Fruit fly (Drosophila melanogaster) whole organism, wandering third instar larva: ENCODE data around the gene bdwf.

Experiments
- Abd-B ChIP-seq: fragments of >200 bp; optimal IDR thresholded peaks from 2 replicates; lab custom pipeline; 2017; ENCODE audit warnings: missing biosample characterization, missing genetic modification characterization
- CG32264 ChIP-seq: fragments of 200-800 bp; sonication (Bioruptor generic); optimal IDR thresholded peaks from 2 replicates; lab custom pipeline; 2016; ENCODE audit warnings: missing biosample characterization, missing genetic modification characterization
- CG9705 ChIP-seq: fragments of 200-800 bp; sonication (Bioruptor generic); optimal IDR thresholded peaks from 2 replicates; lab custom pipeline; 2018; ENCODE audit warnings: missing biosample characterization, mild to moderate bottlenecking, missing genetic modification characterization
- CrebA ChIP-seq: fragments of 200-800 bp; sonication (Bioruptor generic); optimal IDR thresholded peaks from 2 replicates; lab custom pipeline; 2016; ENCODE audit warnings: missing biosample characterization, mild to moderate bottlenecking, missing genetic modification characterization, borderline replicate concordance
- Dfd ChIP-seq: fragments of >200 bp; optimal IDR thresholded peaks from 2 replicates; lab custom pipeline; 2017; ENCODE audit warnings: missing biosample characterization, missing genetic modification characterization
- Dif ChIP-seq: fragments of 200-275, 200-300 bp; sonication (Bioruptor generic); optimal IDR thresholded peaks from 2 replicates; lab custom pipeline; 2018; ENCODE audit warnings: missing biosample characterization, missing genetic modification characterization; ENCODE audit not compliant: partially characterized antibody
- GATAd ChIP-seq: sonication (Bioruptor generic); optimal IDR thresholded peaks from 2 replicates; lab custom pipeline; 2016; ENCODE audit warnings: missing biosample characterization, missing genetic modification characterization
- HLH106 ChIP-seq: fragments of 200-800 bp; optimal IDR thresholded peaks from 3 replicates; lab custom pipeline; 2019; ENCODE audit warnings: missing biosample characterization, mild to moderate bottlenecking, missing genetic modification characterization, moderate library complexity
- Hnf4 ChIP-seq: fragments of 200-800 bp; sonication (Bioruptor generic); optimal IDR thresholded peaks from 2 replicates; lab custom pipeline; 2016; ENCODE audit warnings: missing biosample characterization, mild to moderate bottlenecking, missing genetic modification characterization
- Hr78 ChIP-seq: fragments of >200 bp; optimal IDR thresholded peaks from 2 replicates; lab custom pipeline; 2017; ENCODE audit warnings: missing biosample characterization, missing genetic modification characterization
- Hr83 ChIP-seq: fragments of 200-300 bp; sonication (Bioruptor generic); optimal IDR thresholded peaks from 2 replicates; lab custom pipeline; 2016; ENCODE audit warnings: missing biosample characterization, mild to moderate bottlenecking, missing genetic modification characterization, moderate library complexity; ENCODE audit not compliant: poor library complexity, severe bottlenecking
- Jra ChIP-seq: sonication (Bioruptor generic); optimal IDR thresholded peaks from 2 replicates; lab custom pipeline; 2016; ENCODE audit warnings: missing biosample characterization, missing genetic modification characterization
- Mio ChIP-seq: sonication (Bioruptor generic); optimal IDR thresholded peaks from 2 replicates; lab custom pipeline; 2016; ENCODE audit warnings: missing biosample characterization, missing genetic modification characterization
- Myc ChIP-seq: fragments of >200 bp; optimal IDR thresholded peaks from 2 replicates; lab custom pipeline; 2017
- N ChIP-seq: fragments of >200 bp; optimal IDR thresholded peaks from 2 replicates; lab custom pipeline; 2018; ENCODE audit warnings: missing biosample characterization, missing external identifiers, missing genetic modification characterization
- OdsH ChIP-seq: fragments of 200-800 bp; sonication (Bioruptor generic); optimal IDR thresholded peaks from 2 replicates; lab custom pipeline; 2016; ENCODE audit warnings: missing biosample characterization, mild to moderate bottlenecking, missing genetic modification characterization
- Rel ChIP-seq, 2 experiments: fragments of 200-800 bp; sonication (Bioruptor generic) in 1 of 2; optimal IDR thresholded peaks; 2 replicates in 1 of 2; 3 replicates in 1 of 2; lab custom pipeline; 2016 to 2019; ENCODE audit warnings: mild to moderate bottlenecking in 2 of 2, missing biosample characterization in 2 of 2, missing genetic modification characterization in 2 of 2, moderate library complexity in 1 of 2
- Sp1 ChIP-seq: fragments of 200-800 bp; sonication (Bioruptor generic); optimal IDR thresholded peaks from 3 replicates; lab custom pipeline; 2019; ENCODE audit warnings: missing biosample characterization, mild to moderate bottlenecking, missing genetic modification characterization, moderate library complexity
- Vsx2 ChIP-seq: fragments of 200-300, 225-300 bp; sonication (Bioruptor generic); optimal IDR thresholded peaks from 2 replicates; lab custom pipeline; 2018; ENCODE audit warnings: missing biosample characterization, missing genetic modification characterization; ENCODE audit not compliant: partially characterized antibody
- br ChIP-seq: fragments of 200-800 bp; sonication (Bioruptor generic); optimal IDR thresholded peaks from 2 replicates; lab custom pipeline; 2016; ENCODE audit warnings: missing biosample characterization, missing genetic modification characterization
- brk ChIP-seq: fragments of 200-800 bp; sonication (Bioruptor generic); optimal IDR thresholded peaks from 2 replicates; lab custom pipeline; 2016; ENCODE audit warnings: missing biosample characterization, mild to moderate bottlenecking, missing genetic modification characterization
- dl ChIP-seq, 2 experiments: fragments of 175-275, 200-275 bp in 1 of 2; fragments of 200-275 bp in 1 of 2; sonication (Bioruptor generic); optimal IDR thresholded peaks; lab custom pipeline; 2018; ENCODE audit warnings: mild to moderate bottlenecking in 2 of 2, missing biosample characterization in 2 of 2, missing genetic modification characterization in 2 of 2, moderate library complexity in 2 of 2; ENCODE audit not compliant: partially characterized antibody in 2 of 2, insufficient read depth in 1 of 2
- dmrt93B ChIP-seq: fragments of 200-800 bp; sonication (Bioruptor generic); optimal IDR thresholded peaks from 2 replicates; lab custom pipeline; 2018; ENCODE audit warnings: missing biosample characterization, mild to moderate bottlenecking, missing genetic modification characterization
- dsf ChIP-seq: sonication (Bioruptor generic); optimal IDR thresholded peaks from 2 replicates; lab custom pipeline; 2016; ENCODE audit warnings: missing biosample characterization, missing genetic modification characterization, borderline replicate concordance
- ey ChIP-seq: fragments of 200-800 bp; sonication (Bioruptor generic); optimal IDR thresholded peaks from 2 replicates; lab custom pipeline; 2016; ENCODE audit warnings: missing biosample characterization, missing genetic modification characterization
- foxo ChIP-seq, 2 experiments: fragments of 200-800 bp; sonication (Bioruptor generic); optimal IDR thresholded peaks; 2 replicates in 1 of 2; 3 replicates in 1 of 2; lab custom pipeline; 2016 to 2017; ENCODE audit warnings: missing biosample characterization in 2 of 2, missing genetic modification characterization in 2 of 2
- fru ChIP-seq: fragments of 200-800 bp; sonication (Bioruptor generic); optimal IDR thresholded peaks from 3 replicates; lab custom pipeline; 2016; ENCODE audit warnings: missing biosample characterization, mild to moderate bottlenecking, missing genetic modification characterization
- h ChIP-seq: fragments of 200-800 bp; sonication (Bioruptor generic); optimal IDR thresholded peaks from 3 replicates; lab custom pipeline; 2016; ENCODE audit warnings: missing biosample characterization, mild to moderate bottlenecking, missing genetic modification characterization
- jim ChIP-seq: fragments of 175-275, 200-325 bp; sonication (Bioruptor generic); optimal IDR thresholded peaks from 2 replicates; lab custom pipeline; 2016; ENCODE audit warnings: missing biosample characterization, mild to moderate bottlenecking, missing genetic modification characterization
- lola ChIP-seq: fragments of >200 bp; optimal IDR thresholded peaks from 2 replicates; lab custom pipeline; 2017; ENCODE audit warnings: missing biosample characterization, missing genetic modification characterization
- pan ChIP-seq: fragments of >200 bp; optimal IDR thresholded peaks from 2 replicates; lab custom pipeline; 2017
- psq ChIP-seq: fragments of 200-800 bp; sonication (Bioruptor generic); optimal IDR thresholded peaks from 3 replicates; lab custom pipeline; 2017; ENCODE audit warnings: missing biosample characterization, mild to moderate bottlenecking, missing genetic modification characterization, moderate library complexity
- rgr ChIP-seq: fragments of 200-800 bp; sonication (Bioruptor generic); optimal IDR thresholded peaks from 3 replicates; lab custom pipeline; 2016; ENCODE audit warnings: missing biosample characterization, mild to moderate bottlenecking, missing genetic modification characterization
- sage ChIP-seq: fragments of 200-800 bp; sonication (Bioruptor generic); optimal IDR thresholded peaks from 2 replicates; lab custom pipeline; 2016; ENCODE audit warnings: missing biosample characterization, mild to moderate bottlenecking, missing genetic modification characterization
- sv ChIP-seq: fragments of 200-800 bp; sonication (Bioruptor generic); optimal IDR thresholded peaks from 3 replicates; lab custom pipeline; 2016; ENCODE audit warnings: missing biosample characterization, missing genetic modification characterization
- tai ChIP-seq: sonication (Bioruptor generic); optimal IDR thresholded peaks from 2 replicates; lab custom pipeline; 2016; ENCODE audit warnings: missing biosample characterization, missing genetic modification characterization
- usp ChIP-seq: fragments of >200 bp; optimal IDR thresholded peaks from 2 replicates; lab custom pipeline; 2017; ENCODE audit warnings: missing biosample characterization, missing genetic modification characterization
- woc ChIP-seq: sonication (Bioruptor generic); optimal IDR thresholded peaks from 2 replicates; lab custom pipeline; 2016; ENCODE audit warnings: missing biosample characterization, mild to moderate bottlenecking, missing genetic modification characterization

bdwf gene

dm6 chr3R:17053415-17054177 is 10.7 kb upstream of the bdwf start, which contains the start of gene Dad:
Dad (plus strand) TSS chr3R:17054007.
- TF ChIP-seq usp (GFP tag; lab: Kevin White, UChicago) (no peak), brk (GFP tag; lab: Kevin White, UChicago) (peak; percentile 64), tai (peak; percentile 55), lola (GFP tag; lab: Kevin White, UChicago) (no peak), foxo (GFP tag; optimal IDR thresholded peaks at IDR 0.05; lab: Kevin White, UChicago) (peak in 1 of 2 experiments; percentile 71), CrebA (GFP tag; lab: Kevin White, UChicago) (peak; percentile 8), fru (GFP tag; lab: Kevin White, UChicago) (peak; percentile 69), CG32264 (GFP tag; lab: Kevin White, UChicago) (peak; percentile 1), jim (no peak), dmrt93B (no peak), sv (GFP tag; lab: Kevin White, UChicago) (no peak), Dif (GFP tag; lab: Kevin White, UChicago) (peak; percentile 66), Hnf4 (GFP tag; lab: Kevin White, UChicago) (peak; percentile 48), h (GFP tag; lab: Kevin White, UChicago) (peak; percentile 83), ey (GFP tag; lab: Kevin White, UChicago) (peak; percentile 49), woc (GFP tag; lab: Kevin White, UChicago) (no peak), br (GFP tag; lab: Kevin White, UChicago) (peak; percentile 75), HLH106 (peak; percentile 55), dl (GFP tag; optimal IDR thresholded peaks at IDR 0.05; lab: Kevin White, UChicago; ENCODE audit: insufficient read depth in 1 of 2, partially characterized antibody in 2 of 2) (peak; percentile 53 to 70), OdsH (GFP tag; lab: Kevin White, UChicago) (peak; percentile 49), sage (peak; percentile 49), Hr78 (no peak), Sp1 (GFP tag; lab: Kevin White, UChicago) (peak; percentile 34), N (GFP tag; lab: Kevin White, UChicago) (no peak), pan (lab: Kevin White, UChicago) (no peak), Mio (GFP tag; lab: Kevin White, UChicago) (no peak), Abd-B (no peak), Jra (GFP tag; lab: Kevin White, UChicago) (no peak), Myc (lab: Kevin White, UChicago) (no peak), psq (GFP tag; lab: Kevin White, UChicago) (no peak), Rel (GFP tag; optimal IDR thresholded peaks at IDR 0.05; lab: Kevin White, UChicago) (peak; percentile 10), Rel (tag; optimal IDR thresholded peaks at IDR 0.05; lab: Kevin White, UChicago) (peak; percentile 8), Hr83 (GFP tag; lab: Kevin White, UChicago) (peak; percentile 51), CG9705 (GFP tag; lab: Kevin White, UChicago) (no peak), Vsx2 (GFP tag; lab: Kevin White, UChicago) (peak; percentile 20), Dfd (no peak), rgr (GFP tag; lab: Kevin White, UChicago) (peak; percentile 78), GATAd (GFP tag; lab: Kevin White, UChicago) (no peak), dsf (GFP tag; lab: Kevin White, UChicago) (no peak)

- TF ChIP-seq Sp1 (GFP tag; lab: Kevin White, UChicago) (peak; percentile 80), fru (GFP tag; lab: Kevin White, UChicago) (peak; percentile 71), CG9705 (GFP tag; lab: Kevin White, UChicago) (peak; percentile 74), br (GFP tag; lab: Kevin White, UChicago) (peak; percentile 71), sv (GFP tag; lab: Kevin White, UChicago) (peak; percentile 33), Dif (GFP tag; lab: Kevin White, UChicago) (no peak), psq (GFP tag; lab: Kevin White, UChicago) (peak; percentile 62), dsf (GFP tag; lab: Kevin White, UChicago) (no peak), N (GFP tag; lab: Kevin White, UChicago) (no peak), h (GFP tag; lab: Kevin White, UChicago) (peak; percentile 84), pan (lab: Kevin White, UChicago) (no peak), brk (GFP tag; lab: Kevin White, UChicago) (peak; percentile 69), Hr78 (no peak), Abd-B (no peak), CrebA (GFP tag; lab: Kevin White, UChicago) (no peak), CG32264 (GFP tag; lab: Kevin White, UChicago) (peak; percentile 46), Hnf4 (GFP tag; lab: Kevin White, UChicago) (peak; percentile 59), sage (peak; percentile 59), Vsx2 (GFP tag; lab: Kevin White, UChicago) (no peak), rgr (GFP tag; lab: Kevin White, UChicago) (peak; percentile 66), usp (GFP tag; lab: Kevin White, UChicago) (no peak), tai (peak; percentile 34), GATAd (GFP tag; lab: Kevin White, UChicago) (no peak), lola (GFP tag; lab: Kevin White, UChicago) (no peak), foxo (GFP tag; optimal IDR thresholded peaks at IDR 0.05; lab: Kevin White, UChicago) (peak in 1 of 2 experiments; percentile 63), Mio (GFP tag; lab: Kevin White, UChicago) (no peak), Hr83 (GFP tag; lab: Kevin White, UChicago) (no peak), Myc (lab: Kevin White, UChicago) (no peak), Rel (GFP tag; optimal IDR thresholded peaks at IDR 0.05; lab: Kevin White, UChicago) (peak; percentile 34), Rel (tag; optimal IDR thresholded peaks at IDR 0.05; lab: Kevin White, UChicago) (peak; percentile 39), OdsH (GFP tag; lab: Kevin White, UChicago) (peak; percentile 79), Jra (GFP tag; lab: Kevin White, UChicago) (no peak), jim (no peak), Dfd (no peak), dmrt93B (peak; percentile 61)
These were observed 9.7 kb upstream of the bdwf start for dm6 chr3R:17052465-17053149.
